Worm (Caenorhabditis elegans): Measurements from ENCODE around the gene rfth-1.
A peak's percentile ranks its signal among the peaks of the same experiment; 100 is the strongest.

rfth-1 gene

ce11 chrIV:4557130-4557529 lies 46.0 kb upstream of the rfth-1 start:
- TF ChIP-seq ets-5 (GFP tag; IDR thresholded peaks at IDR 0.05) (no peak), efl-1 (optimal IDR thresholded peaks at IDR 0.05) (no peak), efl-1 (GFP tag; optimal IDR thresholded peaks at IDR 0.05 in 1 of 2) (peak in 1 of 2 experiments; percentile 40), ceh-90 (tag; optimal IDR thresholded peaks at IDR 0.05) (no peak), unc-130 (tag; optimal IDR thresholded peaks at IDR 0.05) (peak; percentile 9), elt-2 (tag; optimal IDR thresholded peaks at IDR 0.05) (peak; percentile 1), nhr-85 (tag) (peak; percentile 51), lin-35 (GFP tag; optimal IDR thresholded peaks at IDR 0.05) (peak in 1 of 2 experiments; percentile 58), nhr-19 (GFP tag; conservative IDR thresholded peaks at IDR 0.05) (no peak), tlp-1 (tag; optimal IDR thresholded peaks at IDR 0.05) (no peak), sox-4 (tag; optimal IDR thresholded peaks at IDR 0.05) (no peak)

DNA sequence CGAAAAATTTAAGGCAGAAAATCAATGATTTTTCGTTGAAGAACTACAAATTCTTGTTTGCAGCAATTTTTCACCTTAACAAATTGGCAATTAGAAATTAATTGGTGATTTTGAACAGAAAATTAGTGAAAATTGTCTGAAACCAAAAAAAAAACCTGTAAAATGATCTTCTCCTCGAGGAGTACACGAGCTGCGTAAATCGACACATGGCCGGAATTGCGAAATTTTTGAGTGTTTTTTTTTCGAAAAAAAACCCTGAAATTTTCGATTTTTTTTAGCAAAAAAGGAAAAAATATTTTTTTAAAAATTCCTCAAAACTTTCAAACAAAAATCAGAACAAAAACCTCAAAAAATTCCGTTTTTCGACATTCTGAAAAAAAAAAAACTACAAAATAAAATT lies 40.5 kb upstream of the rfth-1 start:
- TF ChIP-seq lin-15B (tag; optimal IDR thresholded peaks at IDR 0.05) (no peak), unc-86 (tag; optimal IDR thresholded peaks at IDR 0.05) (no peak), blmp-1 (tag; optimal IDR thresholded peaks at IDR 0.05) (no peak), rnt-1 (tag; optimal IDR thresholded peaks at IDR 0.05) (no peak), jun-1 (tag; optimal IDR thresholded peaks at IDR 0.05) (no peak), alr-1 (tag; optimal IDR thresholded peaks at IDR 0.05; ENCODE audit: borderline replicate concordance) (no peak), nhr-28 (tag; optimal IDR thresholded peaks at IDR 0.05) (no peak), fos-1 (tag; optimal IDR thresholded peaks at IDR 0.05) (no peak), unc-30 (tag; optimal IDR thresholded peaks at IDR 0.05) (no peak), ztf-4 (tag; optimal IDR thresholded peaks at IDR 0.05) (no peak), lsy-2 (tag; optimal IDR thresholded peaks at IDR 0.05) (no peak), mep-1 (tag; optimal IDR thresholded peaks at IDR 0.05) (no peak), grh-1 (GFP tag; IDR thresholded peaks at IDR 0.05) (no peak), ceh-90 (tag; optimal IDR thresholded peaks at IDR 0.05) (no peak)

DNA sequence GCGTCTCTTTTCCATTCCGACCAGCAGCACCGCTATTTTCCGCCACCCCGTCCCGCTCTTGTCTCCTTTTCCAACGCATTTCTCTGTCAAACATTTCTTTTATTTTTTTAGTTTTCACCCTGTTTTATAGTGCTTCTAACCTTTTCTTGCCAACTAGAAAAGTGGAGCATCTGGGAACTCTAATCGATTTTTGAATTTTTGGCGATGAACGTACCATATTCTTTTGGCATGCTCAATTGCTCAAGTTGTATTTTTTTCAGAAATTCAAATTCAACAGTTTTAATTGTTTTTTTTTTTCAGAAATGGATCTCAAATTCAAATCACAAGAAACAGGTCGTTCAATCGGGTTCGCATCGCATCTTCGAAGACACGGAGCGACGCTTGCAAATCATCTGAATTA lies 37.1 kb upstream of the rfth-1 start, which contains the start of gene ZK185.1:
TSS of gene ZK185.1 (plus strand) at position 301 of the 400 bp plus-strand sequence.
- TF ChIP-seq nhr-20 (tag; optimal IDR thresholded peaks at IDR 0.05) = no peak
- no peak for TF ChIP-seq efl-1 (optimal IDR thresholded peaks at IDR 0.05)
- TF ChIP-seq efl-1 (GFP tag; optimal IDR thresholded peaks at IDR 0.05 in 1 of 2) = peak in 1 of 2 experiments; percentile 58

ce11 chrIV:4545818-4546217 lies 34.7 kb upstream of the rfth-1 start, which contains the start of gene ZK185.5:
ZK185.5 (minus strand) TSS chrIV:4545918.
- TF ChIP-seq jun-1 (tag; optimal IDR thresholded peaks at IDR 0.05) = no peak

DNA sequence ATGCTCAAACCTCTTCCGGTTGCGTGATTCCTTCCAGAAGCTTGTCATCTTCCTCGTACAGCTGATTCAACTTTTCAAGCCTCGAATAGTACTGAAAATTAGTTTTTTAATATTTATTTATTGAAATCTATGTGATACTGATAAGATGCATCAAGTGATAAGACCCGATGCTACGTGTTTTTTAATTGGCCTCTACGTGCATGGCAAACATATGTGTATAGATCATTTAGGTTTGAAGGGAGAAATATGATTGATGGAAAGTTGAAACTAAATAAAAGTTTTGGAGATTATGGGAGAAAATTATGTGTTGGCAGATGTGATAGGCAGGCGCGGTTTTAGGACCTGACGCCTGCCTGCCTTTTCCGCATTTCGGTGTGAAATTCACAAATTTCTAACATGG lies 33.1 kb upstream of the rfth-1 start:
- TF ChIP-seq hpl-2 (GFP tag; optimal IDR thresholded peaks at IDR 0.05) (no peak), isw-1 (GFP tag; IDR thresholded peaks at IDR 0.05) (no peak), dpl-1 (GFP tag; optimal IDR thresholded peaks at IDR 0.05) (no peak), nhr-19 (GFP tag; conservative IDR thresholded peaks at IDR 0.05) (no peak), elt-2 (tag; optimal IDR thresholded peaks at IDR 0.05) (peak; percentile 51), lin-35 (GFP tag; optimal IDR thresholded peaks at IDR 0.05) (peak in 1 of 2 experiments; percentile 22), efl-1 (optimal IDR thresholded peaks at IDR 0.05) (no peak), efl-1 (GFP tag; optimal IDR thresholded peaks at IDR 0.05 in 1 of 2) (peak in 1 of 2 experiments; percentile 6)

ce11 chrIV:4542972-4543371 lies 31.9 kb upstream of the rfth-1 start:
- TF ChIP-seq pqm-1 (tag; optimal IDR thresholded peaks at IDR 0.05) (no peak), xbp-1 (tag; optimal IDR thresholded peaks at IDR 0.05) (no peak), nhr-71 (tag; optimal IDR thresholded peaks at IDR 0.05) (no peak), nhr-47 (tag; optimal IDR thresholded peaks at IDR 0.05) (no peak), nhr-28 (tag; optimal IDR thresholded peaks at IDR 0.05) (no peak), egl-27 (tag; optimal IDR thresholded peaks at IDR 0.05) (no peak), fkh-8 (tag; optimal IDR thresholded peaks at IDR 0.05) (no peak), nhr-90 (tag; optimal IDR thresholded peaks at IDR 0.05; ENCODE audit: poor library complexity) (no peak), ceh-88 (GFP tag; IDR thresholded peaks at IDR 0.05) (no peak), nhr-77 (tag; optimal IDR thresholded peaks at IDR 0.05) (no peak), fkh-10 (GFP tag; optimal IDR thresholded peaks at IDR 0.05) (no peak), lir-3 (tag; optimal IDR thresholded peaks at IDR 0.05; ENCODE audit: poor library complexity) (no peak)

All from whole organism, L1 larva.